Worm (Caenorhabditis elegans) whole organism, late embryonic: Measurements from ENCODE around the gene F16B4.7.
"Not testable (repeated sequence)": the region's sequence is repeated elsewhere in the genome, so short reads cannot be mapped to it uniquely, and the experiment has no call there.

Source experiments
- K02D7.2 ChIP-seq: sonication (generic microtip); optimal IDR thresholded peaks from 2 replicates; lab custom pipeline; 2017; ENCODE audit warnings: mild to moderate bottlenecking, missing genetic modification characterization, missing compliant biosample characterization
- K09A11.1 ChIP-seq: sonication (generic microtip); optimal IDR thresholded peaks from 2 replicates; lab custom pipeline; 2017; ENCODE audit warnings: antibody characterized with exemption, mild to moderate bottlenecking, missing genetic modification characterization, missing compliant biosample characterization; ENCODE audit not compliant: insufficient read depth
- ceh-19 ChIP-seq: fragments of 200-800 bp; sonication (Bioruptor generic); optimal IDR thresholded peaks from 2 replicates; lab custom pipeline; 2018; ENCODE audit warnings: mild to moderate bottlenecking, missing genetic modification characterization, missing compliant biosample characterization
- ceh-2 ChIP-seq: sonication (generic microtip); optimal IDR thresholded peaks from 2 replicates; lab custom pipeline; 2016; ENCODE audit warnings: missing genotype, missing genetic modification characterization, missing compliant biosample characterization
- ceh-30 ChIP-seq: fragments of 150-350 bp; optimal IDR thresholded peaks from 2 replicates; lab custom pipeline; 2014; ENCODE audit warnings: missing biosample characterization, missing genetic modification characterization
- ceh-34 ChIP-seq: sonication (generic microtip); optimal IDR thresholded peaks from 2 replicates; lab custom pipeline; 2016; ENCODE audit warnings: mild to moderate bottlenecking, missing genetic modification characterization, missing compliant biosample characterization
- ceh-45 ChIP-seq: fragments of 200-800 bp; sonication (Bioruptor generic); IDR thresholded peaks from 2 replicates; pipeline ENCODE4 v1.3.6; 2022; ENCODE audit warnings: missing genetic modification reagents, missing genetic modification characterization, missing compliant biosample characterization
- ceh-6 ChIP-seq: fragments of 200-800 bp; sonication (Bioruptor generic); optimal IDR thresholded peaks from 2 replicates; lab custom pipeline; 2018; ENCODE audit warnings: mild to moderate bottlenecking, missing genetic modification characterization, missing compliant biosample characterization
- che-1 ChIP-seq: sonication (generic microtip); optimal IDR thresholded peaks from 2 replicates; lab custom pipeline; 2016; ENCODE audit warnings: mild to moderate bottlenecking, missing genetic modification characterization, missing compliant biosample characterization
- dmd-4 ChIP-seq: sonication (generic microtip); optimal IDR thresholded peaks from 2 replicates; lab custom pipeline; 2016; ENCODE audit warnings: borderline replicate concordance, missing genetic modification characterization, missing compliant biosample characterization
- elt-2 ChIP-seq: sonication (generic microtip); optimal IDR thresholded peaks from 2 replicates; lab custom pipeline; 2016; ENCODE audit warnings: missing genetic modification reagents, missing genetic modification characterization, missing compliant biosample characterization
- ets-4 ChIP-seq: sonication (generic microtip); optimal IDR thresholded peaks from 2 replicates; lab custom pipeline; 2016; ENCODE audit warnings: missing genetic modification characterization, missing compliant biosample characterization
- eyg-1 ChIP-seq: sonication (generic microtip); optimal IDR thresholded peaks from 2 replicates; lab custom pipeline; 2016; ENCODE audit warnings: missing genotype, missing genetic modification characterization, missing compliant biosample characterization
- fax-1 ChIP-seq: sonication (generic microtip); optimal IDR thresholded peaks from 2 replicates; lab custom pipeline; 2016; ENCODE audit warnings: missing genotype, missing genetic modification characterization, missing compliant biosample characterization
- gmeb-2 ChIP-seq: sonication (generic microtip); optimal IDR thresholded peaks from 2 replicates; lab custom pipeline; 2016; ENCODE audit warnings: missing genetic modification characterization, inconsistent platforms, missing compliant biosample characterization
- hlh-30 ChIP-seq: sonication (generic microtip); optimal IDR thresholded peaks from 2 replicates; lab custom pipeline; 2017; ENCODE audit warnings: antibody characterized with exemption, missing genetic modification characterization, missing compliant biosample characterization; ENCODE audit not compliant: insufficient read depth
- hlh-6 ChIP-seq: sonication (generic microtip); optimal IDR thresholded peaks from 2 replicates; lab custom pipeline; 2016; ENCODE audit warnings: missing genotype, missing genetic modification characterization, missing compliant biosample characterization
- hlh-8 ChIP-seq: sonication (generic microtip); optimal IDR thresholded peaks from 2 replicates; lab custom pipeline; 2016; ENCODE audit warnings: missing genotype, missing genetic modification characterization, missing compliant biosample characterization
- lin-11 ChIP-seq: fragments of 200-800 bp; sonication (Bioruptor generic); optimal IDR thresholded peaks from 2 replicates; lab custom pipeline; 2018; ENCODE audit warnings: mild to moderate bottlenecking, missing genetic modification characterization, missing compliant biosample characterization
- madf-2 ChIP-seq: sonication (generic microtip); optimal IDR thresholded peaks from 2 replicates; lab custom pipeline; 2017; ENCODE audit warnings: missing genetic modification characterization, missing compliant biosample characterization
- nhr-11 ChIP-seq: fragments of 150-350 bp; optimal IDR thresholded peaks from 2 replicates; lab custom pipeline; 2014; ENCODE audit warnings: missing biosample characterization, missing genetic modification characterization
- npax-4 ChIP-seq: sonication (generic microtip); optimal IDR thresholded peaks from 2 replicates; lab custom pipeline; 2016; ENCODE audit warnings: missing genetic modification characterization, missing compliant biosample characterization
- odd-2 ChIP-seq: sonication (generic microtip); optimal IDR thresholded peaks from 2 replicates; lab custom pipeline; 2017; ENCODE audit warnings: antibody characterized with exemption, mild to moderate bottlenecking, missing genetic modification characterization, missing compliant biosample characterization
- pha-4 ChIP-seq: fragments of 150-350 bp; optimal IDR thresholded peaks from 2 replicates; lab custom pipeline; 2018; ENCODE audit warnings: missing biosample characterization, missing genetic modification reagents, missing genetic modification characterization
- pros-1 ChIP-seq: fragments of 150-350 bp; optimal IDR thresholded peaks from 2 replicates; lab custom pipeline; 2014; ENCODE audit warnings: missing biosample characterization, missing genetic modification reagents, missing genetic modification characterization
- ref-2 ChIP-seq: sonication (generic microtip); optimal IDR thresholded peaks from 2 replicates; lab custom pipeline; 2016; ENCODE audit warnings: missing genetic modification characterization, missing compliant biosample characterization
- rnt-1 ChIP-seq: sonication (generic microtip); optimal IDR thresholded peaks from 2 replicates; lab custom pipeline; 2016; ENCODE audit warnings: missing genetic modification characterization, missing compliant biosample characterization
- sox-2 ChIP-seq: fragments of 200-800 bp; sonication (Bioruptor generic); IDR thresholded peaks from 2 replicates; pipeline ENCODE4 v1.3.6; 2022; ENCODE audit warnings: missing genetic modification reagents, missing genetic modification characterization, missing compliant biosample characterization
- unc-3 ChIP-seq, 2 experiments: fragments of 200-800 bp in 1 of 2; sonication (Bioruptor generic) in 1 of 2; sonication (generic microtip) in 1 of 2; conservative IDR thresholded peaks in 1 of 2; optimal IDR thresholded peaks in 1 of 2; 2 replicates each; pipeline versions ENCODE4 v1.3.6 to Lab custom; 2016 to 2022; ENCODE audit warnings: missing compliant biosample characterization in 2 of 2, missing genetic modification characterization in 2 of 2, missing genetic modification reagents in 1 of 2
- unc-86 ChIP-seq: sonication (generic microtip); optimal IDR thresholded peaks from 2 replicates; lab custom pipeline; 2016; ENCODE audit warnings: missing genetic modification characterization, missing compliant biosample characterization
- zip-5 ChIP-seq: sonication (generic microtip); optimal IDR thresholded peaks from 2 replicates; lab custom pipeline; 2016; ENCODE audit warnings: missing genetic modification characterization, missing compliant biosample characterization
- ztf-16 ChIP-seq: sonication (generic microtip); optimal IDR thresholded peaks from 2 replicates; lab custom pipeline; 2017; ENCODE audit warnings: missing genetic modification characterization, missing compliant biosample characterization

Gene F16B4.7

ce11 chrV:1553004-1553403, 32.5 kb upstream of the F16B4.7 start, which contains the start of gene srsx-8:
Gene srsx-8 (minus strand): TSS chrV:1553104.
- TF ChIP-seq ceh-19 (GFP tag; lab: Kevin White, UChicago): no peak
- TF ChIP-seq rnt-1 (tag; lab: Kevin White, UChicago): no peak
- no peak for TF ChIP-seq ztf-16 (tag; lab: Kevin White, UChicago)
- TF ChIP-seq ceh-34 (tag; lab: Kevin White, UChicago): no peak
- TF ChIP-seq zip-5 (tag; lab: Kevin White, UChicago): no peak
- TF ChIP-seq odd-2 (tag; lab: Kevin White, UChicago): no peak
- TF ChIP-seq pha-4: no peak
- TF ChIP-seq madf-2 (tag; lab: Kevin White, UChicago): no peak
- no peak for TF ChIP-seq che-1 (tag; lab: Kevin White, UChicago)
- no peak for TF ChIP-seq npax-4 (tag; lab: Kevin White, UChicago)
- no peak for TF ChIP-seq ets-4 (tag; lab: Kevin White, UChicago)
- no peak for TF ChIP-seq ceh-6 (GFP tag; lab: Kevin White, UChicago)
- TF ChIP-seq gmeb-2 (tag; lab: Kevin White, UChicago): no peak
- TF ChIP-seq unc-86 (tag; lab: Kevin White, UChicago): no peak
- no peak for TF ChIP-seq lin-11 (tag; lab: Kevin White, UChicago)
- no peak for TF ChIP-seq unc-3 (GFP tag; conservative IDR thresholded peaks at IDR 0.05; lab: Robert Waterston, UW)
- no peak for TF ChIP-seq unc-3 (tag; optimal IDR thresholded peaks at IDR 0.05; lab: Kevin White, UChicago)
- TF ChIP-seq hlh-8 (tag; lab: Kevin White, UChicago): no peak
- TF ChIP-seq sox-2 (GFP tag; lab: Robert Waterston, UW): no peak
- no peak for TF ChIP-seq ceh-2 (tag; lab: Kevin White, UChicago)
- TF ChIP-seq nhr-11 (tag; lab: Kevin White, UChicago): no peak

- no peak for TF ChIP-seq eyg-1 (tag; lab: Kevin White, UChicago)
- no peak for TF ChIP-seq ref-2
- TF ChIP-seq elt-2: peak; percentile 86
- no peak for TF ChIP-seq fax-1 (tag; lab: Kevin White, UChicago)
Measured at ce11 chrV:1555072-1555471, 30.4 kb upstream of the F16B4.7 start.

- TF ChIP-seq sox-2 (GFP tag; lab: Robert Waterston, UW) (no peak), pros-1 (tag; lab: Kevin White, UChicago) (no peak), K09A11.1 (tag; lab: Kevin White, UChicago) (no peak), elt-2 (no peak), rnt-1 (tag; lab: Kevin White, UChicago) (no peak), K02D7.2 (no peak), hlh-30 (tag; lab: Kevin White, UChicago) (no peak), che-1 (tag; lab: Kevin White, UChicago) (no peak), dmd-4 (tag; lab: Kevin White, UChicago) (no peak), ref-2 (no peak), ceh-45 (GFP tag; lab: Robert Waterston, UW) (no peak), ceh-30 (no peak)
Measured at ce11 chrV:1558113-1558512, 27.4 kb upstream of the F16B4.7 start.

- TF ChIP-seq sox-2 (GFP tag; lab: Robert Waterston, UW) (peak; percentile 39), unc-3 (GFP tag; conservative IDR thresholded peaks at IDR 0.05; lab: Robert Waterston, UW) (peak; percentile 72), ceh-45 (GFP tag; lab: Robert Waterston, UW) (peak; percentile 88)
- TF ChIP-seq unc-3 (tag; optimal IDR thresholded peaks at IDR 0.05; lab: Kevin White, UChicago): not testable (repeated sequence)
Measured at ce11 chrV:1561169-1561568, 24.3 kb upstream of the F16B4.7 start.

ce11 chrV:1566776-1567175, 18.7 kb upstream of the F16B4.7 start, which contains the start of gene cdc-25.2:
Gene cdc-25.2 (plus strand): TSS chrV:1567076.
- no peak for TF ChIP-seq hlh-6
- no peak for TF ChIP-seq ets-4 (tag; lab: Kevin White, UChicago)
